Worm (Caenorhabditis elegans): ENCODE measurements around the gene dhs-19.

Gene dhs-19

ce11 chrV:11526927-11527491, 36.7 kb upstream of the dhs-19 start:
- TF ChIP-seq snpc-4 (tag; optimal IDR thresholded peaks at IDR 0.05) (no peak), elt-1 (tag; optimal IDR thresholded peaks at IDR 0.05) (no peak), nhr-25 (tag; optimal IDR thresholded peaks at IDR 0.05) (peak; percentile 65), nhr-11 (tag; optimal IDR thresholded peaks at IDR 0.05) (no peak), eor-1 (tag; optimal IDR thresholded peaks at IDR 0.05) (no peak)

ce11 chrV:11525338-11525737, 35.1 kb upstream of the dhs-19 start:
- TF ChIP-seq nhr-28 (tag; optimal IDR thresholded peaks at IDR 0.05) (no peak), nfya-1 (tag; optimal IDR thresholded peaks at IDR 0.05; ENCODE audit: insufficient read depth) (peak; percentile 61), nhr-25 (tag; optimal IDR thresholded peaks at IDR 0.05) (peak; percentile 73), mml-1 (tag; optimal IDR thresholded peaks at IDR 0.05) (no peak), ztf-11 (tag; optimal IDR thresholded peaks at IDR 0.05) (no peak), zag-1 (tag; optimal IDR thresholded peaks at IDR 0.05) (no peak)

- TF ChIP-seq mml-1 (tag; optimal IDR thresholded peaks at IDR 0.05) (no peak), nfya-1 (tag; optimal IDR thresholded peaks at IDR 0.05; ENCODE audit: insufficient read depth) (peak; percentile 85), zag-1 (tag; optimal IDR thresholded peaks at IDR 0.05) (peak; percentile 19), aly-2 (tag; optimal IDR thresholded peaks at IDR 0.05) (peak; percentile 73), pqm-1 (tag; optimal IDR thresholded peaks at IDR 0.05) (peak; percentile 23), pha-4 (tag; optimal IDR thresholded peaks at IDR 0.05) (peak; percentile 90), sea-2 (GFP tag; optimal IDR thresholded peaks at IDR 0.05) (no peak), nhr-77 (tag; optimal IDR thresholded peaks at IDR 0.05) (no peak), nhr-28 (tag; optimal IDR thresholded peaks at IDR 0.05) (no peak), elt-1 (tag; optimal IDR thresholded peaks at IDR 0.05) (no peak), lin-15B (tag; optimal IDR thresholded peaks at IDR 0.05) (peak; percentile 87), nhr-67 (tag; optimal IDR thresholded peaks at IDR 0.05) (no peak), eor-1 (tag; optimal IDR thresholded peaks at IDR 0.05) (no peak), lsy-12 (tag; optimal IDR thresholded peaks at IDR 0.05) (peak; percentile 79), egl-27 (tag; optimal IDR thresholded peaks at IDR 0.05) (peak; percentile 26), nhr-76 (tag; optimal IDR thresholded peaks at IDR 0.05) (no peak), nhr-23 (tag; optimal IDR thresholded peaks at IDR 0.05) (peak; percentile 80), tbx-2 (tag; optimal IDR thresholded peaks at IDR 0.05) (peak; percentile 79), fkh-10 (GFP tag; optimal IDR thresholded peaks at IDR 0.05) (peak; percentile 30), fos-1 (tag; optimal IDR thresholded peaks at IDR 0.05) (no peak), ama-1 (optimal IDR thresholded peaks at IDR 0.05) (no peak), daf-12 (tag; optimal IDR thresholded peaks at IDR 0.05) (no peak), ceh-9 (tag; optimal IDR thresholded peaks at IDR 0.05) (no peak), lin-39 (tag; optimal IDR thresholded peaks at IDR 0.05) (peak; percentile 74), nhr-43 (tag; optimal IDR thresholded peaks at IDR 0.05; ENCODE audit: poor library complexity, severe bottlenecking) (peak; percentile 89), R02D3.7 (tag; optimal IDR thresholded peaks at IDR 0.05) (peak; percentile 77), hmg-11 (tag; optimal IDR thresholded peaks at IDR 0.05) (no peak), ZK546.5 (tag; optimal IDR thresholded peaks at IDR 0.05) (no peak), nhr-25 (tag; optimal IDR thresholded peaks at IDR 0.05) (peak; percentile 66), jun-1 (tag; optimal IDR thresholded peaks at IDR 0.05) (peak; percentile 86), nhr-12 (tag; optimal IDR thresholded peaks at IDR 0.05) (no peak), egl-5 (tag; optimal IDR thresholded peaks at IDR 0.05) (no peak), nhr-237 (tag; optimal IDR thresholded peaks at IDR 0.05) (no peak), ceh-82 (tag; optimal IDR thresholded peaks at IDR 0.05) (peak; percentile 67), ztf-11 (tag; optimal IDR thresholded peaks at IDR 0.05) (no peak), mdl-1 (tag; optimal IDR thresholded peaks at IDR 0.05) (no peak), fkh-2 (tag; optimal IDR thresholded peaks at IDR 0.05) (no peak), ceh-16 (tag; optimal IDR thresholded peaks at IDR 0.05) (peak; percentile 26), unc-62 (GFP tag; optimal IDR thresholded peaks at IDR 0.05) (no peak), snpc-4 (tag; optimal IDR thresholded peaks at IDR 0.05) (peak; percentile 70), nhr-11 (tag; optimal IDR thresholded peaks at IDR 0.05) (no peak), elt-2 (tag; optimal IDR thresholded peaks at IDR 0.05) (peak; percentile 52), skn-1 (tag; optimal IDR thresholded peaks at IDR 0.05) (peak; percentile 74), ceh-28 (tag; optimal IDR thresholded peaks at IDR 0.05) (peak; percentile 61)
Observed at ce11 chrV:11521448-11521847, 31.2 kb upstream of the dhs-19 start, which contains the start of gene pafo-1. Gene pafo-1, plus strand, starts transcription at chrV:11521703.
